Worm (Caenorhabditis elegans) whole organism, L1 larva: ENCODE results near the gene dsl-2.

ENCODE experiments used
- C16A3.4 ChIP-seq: fragments of 150-350 bp; optimal IDR thresholded peaks from 2 replicates; lab custom pipeline; 2014; ENCODE audit warnings: missing biosample characterization, missing genetic modification characterization
- Y116A8C.19 ChIP-seq: sonication (generic microtip); optimal IDR thresholded peaks from 2 replicates; lab custom pipeline; 2016; ENCODE audit warnings: missing compliant biosample characterization, missing genetic modification characterization, borderline replicate concordance
- ama-1 ChIP-seq: fragments of 150-350 bp; optimal IDR thresholded peaks from 2 replicates; lab custom pipeline; 2014
- ceh-82 ChIP-seq, 3 experiments: fragments of 150-350 bp in 1 of 3; sonication (generic microtip) in 2 of 3; optimal IDR thresholded peaks; 2 replicates each; lab custom pipeline; 2014 to 2017; ENCODE audit warnings: missing biosample characterization in 3 of 3, missing genetic modification characterization in 3 of 3
- ceh-88 ChIP-seq: fragments of 200-800 bp; sonication (Bioruptor generic); IDR thresholded peaks from 2 replicates; pipeline ENCODE4 v1.3.6; 2022; ENCODE audit warnings: missing genetic modification characterization, missing compliant biosample characterization
- dpl-1 ChIP-seq, 3 experiments: fragments of 150-350 bp in 2 of 3; sonication (generic microtip) in 1 of 3; optimal IDR thresholded peaks; 2 replicates each; lab custom pipeline; 2014 to 2017; ENCODE audit warnings: missing biosample characterization in 3 of 3, missing genetic modification characterization in 3 of 3, missing genetic modification reagents in 3 of 3
- efl-1 ChIP-seq, 4 experiments: fragments of 150-350 bp; optimal IDR thresholded peaks in 3 of 4; peaks in 1 of 4; 1 replicate in 1 of 4; 2 replicates in 3 of 4; lab custom pipeline; 2014; ENCODE audit warnings: missing biosample characterization in 2 of 4, missing genetic modification characterization in 2 of 4, missing genetic modification reagents in 2 of 4
- elt-2 ChIP-seq: sonication (generic microtip); optimal IDR thresholded peaks from 2 replicates; lab custom pipeline; 2016; ENCODE audit warnings: missing genetic modification characterization, mild to moderate bottlenecking, inconsistent platforms, missing compliant biosample characterization, missing genetic modification reagents
- elt-3 ChIP-seq, 6 experiments: fragments of 150-350 bp in 1 of 6; sonication (generic microtip); optimal IDR thresholded peaks; 2 replicates each; lab custom pipeline; 2017 to 2018; ENCODE audit warnings: missing biosample characterization in 6 of 6, missing genetic modification characterization in 6 of 6, inconsistent platforms in 1 of 6
- fkh-10 ChIP-seq: sonication (generic microtip); optimal IDR thresholded peaks from 2 replicates; lab custom pipeline; 2017; ENCODE audit warnings: missing biosample characterization, missing genetic modification reagents, missing genetic modification characterization
- fkh-8 ChIP-seq: sonication (generic microtip); optimal IDR thresholded peaks from 2 replicates; lab custom pipeline; 2016; ENCODE audit warnings: mild to moderate bottlenecking, missing genetic modification characterization, missing compliant biosample characterization
- grh-1 ChIP-seq: fragments of 200-800 bp; sonication (Bioruptor generic); IDR thresholded peaks from 2 replicates; pipeline ENCODE4 v1.3.6; 2022; ENCODE audit warnings: missing genetic modification reagents, missing genetic modification characterization, missing compliant biosample characterization
- hpl-2 ChIP-seq: fragments of 150-350 bp; optimal IDR thresholded peaks from 2 replicates; lab custom pipeline; 2014; ENCODE audit warnings: missing biosample characterization, missing genetic modification reagents, missing genetic modification characterization
- irx-1 ChIP-seq: sonication (generic microtip); optimal IDR thresholded peaks from 2 replicates; lab custom pipeline; 2016; ENCODE audit warnings: missing genetic modification characterization, missing compliant biosample characterization
- lin-14 ChIP-seq: fragments of 200-800 bp; sonication (Bioruptor generic); optimal IDR thresholded peaks from 2 replicates; lab custom pipeline; 2018; ENCODE audit warnings: mild to moderate bottlenecking, missing genetic modification characterization, moderate library complexity, missing compliant biosample characterization
- lin-15B ChIP-seq: fragments of 150-350 bp; sonication (generic microtip); optimal IDR thresholded peaks from 3 replicates; lab custom pipeline; 2014; ENCODE audit warnings: missing biosample characterization, missing genetic modification characterization
- lin-35 ChIP-seq, 2 experiments: fragments of 150-350 bp; optimal IDR thresholded peaks; 2 replicates each; lab custom pipeline; 2014; ENCODE audit warnings: missing biosample characterization in 2 of 2, missing genetic modification characterization in 2 of 2, missing genetic modification reagents in 2 of 2
- lsy-2 ChIP-seq, 2 experiments: fragments of 150-350 bp; optimal IDR thresholded peaks; 2 replicates each; lab custom pipeline; 2014; ENCODE audit warnings: missing biosample characterization in 2 of 2, missing genetic modification characterization in 2 of 2
- mab-9 ChIP-seq: fragments of 200-800 bp; sonication (Bioruptor generic); IDR thresholded peaks from 2 replicates; pipeline ENCODE4 v1.3.6; 2022; ENCODE audit warnings: missing genetic modification reagents, missing genetic modification characterization, missing compliant biosample characterization
- nhr-11 ChIP-seq: fragments of 150-350 bp; optimal IDR thresholded peaks from 2 replicates; lab custom pipeline; 2014; ENCODE audit warnings: missing biosample characterization, missing genetic modification characterization
- nhr-47 ChIP-seq: sonication (generic microtip); optimal IDR thresholded peaks from 2 replicates; lab custom pipeline; 2016; ENCODE audit warnings: mild to moderate bottlenecking, missing genetic modification characterization, moderate library complexity, missing compliant biosample characterization
- nhr-77 ChIP-seq: fragments of 150-350 bp; optimal IDR thresholded peaks from 2 replicates; lab custom pipeline; 2014; ENCODE audit warnings: missing biosample characterization, missing genetic modification characterization
- nhr-85 ChIP-seq: sonication (generic microtip); peaks from one replicate; lab custom pipeline; 2016; ENCODE audit warnings: missing genetic modification characterization, inconsistent platforms, missing compliant biosample characterization
- skn-1 ChIP-seq: fragments of 150-350 bp; optimal IDR thresholded peaks from 2 replicates; lab custom pipeline; 2014; ENCODE audit warnings: missing biosample characterization, missing genetic modification characterization
- snpc-4 ChIP-seq: fragments of 150-350 bp; optimal IDR thresholded peaks from 2 replicates; lab custom pipeline; 2014; ENCODE audit warnings: missing biosample characterization, missing genetic modification characterization
- snu-23 ChIP-seq: sonication (generic microtip); optimal IDR thresholded peaks from 2 replicates; lab custom pipeline; 2016; ENCODE audit warnings: missing genetic modification characterization, missing compliant biosample characterization
- sptf-1 ChIP-seq: fragments of 150-350 bp; optimal IDR thresholded peaks from 2 replicates; lab custom pipeline; 2014; ENCODE audit warnings: missing biosample characterization, missing genetic modification characterization
- sup-37 ChIP-seq: fragments of 200-800 bp; sonication (Bioruptor generic); optimal IDR thresholded peaks from 2 replicates; lab custom pipeline; 2018; ENCODE audit warnings: mild to moderate bottlenecking, missing genetic modification characterization, missing compliant biosample characterization
- swsn-7 ChIP-seq: sonication (generic microtip); optimal IDR thresholded peaks from 2 replicates; lab custom pipeline; 2016; ENCODE audit warnings: missing genetic modification characterization, missing compliant biosample characterization
- tbx-2 ChIP-seq: sonication (generic microtip); optimal IDR thresholded peaks from 2 replicates; lab custom pipeline; 2016; ENCODE audit warnings: missing genetic modification characterization, missing compliant biosample characterization
- unc-130 ChIP-seq: fragments of 150-350 bp; optimal IDR thresholded peaks from 2 replicates; lab custom pipeline; 2017; ENCODE audit warnings: missing biosample characterization, missing genetic modification characterization, inconsistent platforms
- unc-62 ChIP-seq: fragments of 150-350 bp; optimal IDR thresholded peaks from 2 replicates; lab custom pipeline; 2014; ENCODE audit warnings: missing biosample characterization, missing genetic modification reagents, missing genetic modification characterization
- unc-86 ChIP-seq: sonication (generic microtip); optimal IDR thresholded peaks from 2 replicates; lab custom pipeline; 2016; ENCODE audit warnings: missing genetic modification characterization, missing compliant biosample characterization
- ztf-11 ChIP-seq, 2 experiments: sonication (generic microtip); optimal IDR thresholded peaks; 2 replicates each; lab custom pipeline; 2016 to 2017; ENCODE audit warnings: missing genetic modification characterization in 2 of 2, missing biosample characterization in 1 of 2, missing compliant biosample characterization in 1 of 2

Gene dsl-2

DNA sequence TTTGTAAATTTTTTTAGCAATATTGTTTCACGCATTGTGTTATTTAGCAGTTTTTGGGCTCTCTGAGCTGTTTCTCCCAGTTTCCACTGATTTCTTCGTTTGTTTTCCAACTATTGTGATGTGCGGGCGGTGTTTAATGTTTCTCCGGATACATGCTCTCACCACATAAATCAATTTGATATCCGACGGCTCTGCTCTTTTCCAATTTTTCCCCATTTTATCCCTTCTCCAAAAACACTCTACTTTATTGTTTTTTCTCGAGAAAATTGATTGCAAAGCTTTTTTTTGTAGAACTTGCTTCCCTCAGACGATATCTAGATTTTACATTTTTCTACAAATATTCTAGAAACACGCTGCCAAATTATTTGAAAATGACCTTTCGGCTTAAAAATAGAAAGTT, 10.8 kb upstream of the dsl-2 start:
- TF ChIP-seq elt-2 (tag; lab: Kevin White, UChicago) (no peak), efl-1 (optimal IDR thresholded peaks at IDR 0.05; lab: Kevin White, UChicago) (no peak), efl-1 (GFP tag; optimal IDR thresholded peaks at IDR 0.05 in 1 of 2; lab: Kevin White, UChicago) (peak in 1 of 2 experiments; percentile 54)

DNA sequence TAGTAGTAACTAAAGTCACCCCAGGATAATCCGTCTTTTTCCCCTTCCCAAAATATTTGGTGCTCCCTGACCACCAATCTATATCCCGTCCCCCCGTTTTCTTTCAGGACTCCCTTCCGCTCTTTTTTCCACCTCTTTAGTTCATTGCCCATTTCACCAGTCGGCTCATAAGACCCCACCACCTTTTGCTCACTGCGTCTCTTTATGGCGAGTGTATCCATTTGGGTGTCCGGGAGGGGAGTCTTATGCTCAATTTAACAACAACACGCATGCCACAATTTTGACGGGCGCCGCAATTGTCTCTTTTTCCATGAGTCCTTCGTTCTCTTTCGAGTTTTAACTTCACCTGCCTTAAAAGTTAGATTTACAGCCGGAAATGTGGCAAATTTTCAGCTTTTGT, 8.4 kb upstream of the dsl-2 start:
- TF ChIP-seq sptf-1 (tag; lab: Kevin White, UChicago), result no peak
- TF ChIP-seq ama-1 (lab: Kevin White, UChicago), result no peak
- TF ChIP-seq unc-130 (tag; lab: Kevin White, UChicago), result no peak
- peak; percentile 82 for TF ChIP-seq lin-14 (GFP tag; lab: Kevin White, UChicago)
- no peak for TF ChIP-seq mab-9
- no peak for TF ChIP-seq nhr-85
- TF ChIP-seq tbx-2 (tag; lab: Kevin White, UChicago), result peak; percentile 14
- TF ChIP-seq efl-1 (optimal IDR thresholded peaks at IDR 0.05; lab: Kevin White, UChicago), result no peak
- peak in 1 of 2 experiments; percentile 2 for TF ChIP-seq efl-1 (GFP tag; optimal IDR thresholded peaks at IDR 0.05 in 1 of 2; lab: Kevin White, UChicago)
- peak; percentile 35 for TF ChIP-seq snpc-4 (tag; lab: Kevin White, UChicago)
- peak; percentile 4 for TF ChIP-seq swsn-7 (tag; lab: Kevin White, UChicago)
- TF ChIP-seq lsy-2 (tag; optimal IDR thresholded peaks at IDR 0.05; lab: Kevin White, UChicago), result peak in 1 of 2 experiments; percentile 18
- peak; percentile 36 for TF ChIP-seq skn-1 (tag; lab: Kevin White, UChicago)
- TF ChIP-seq lin-35 (GFP tag; optimal IDR thresholded peaks at IDR 0.05; lab: Kevin White, UChicago), result no peak
- no peak for TF ChIP-seq ceh-88
- TF ChIP-seq Y116A8C.19, result no peak
- TF ChIP-seq snu-23 (GFP tag; lab: Kevin White, UChicago), result peak; percentile 15
- TF ChIP-seq nhr-47 (tag; lab: Kevin White, UChicago), result peak; percentile 4
- peak in 1 of 3 experiments; percentile 39 for TF ChIP-seq ceh-82 (tag; optimal IDR thresholded peaks at IDR 0.05; lab: Kevin White, UChicago)
- TF ChIP-seq dpl-1 (GFP tag; optimal IDR thresholded peaks at IDR 0.05; lab: Kevin White, UChicago), result peak in 1 of 3 experiments; percentile 20
- peak; percentile 71 for TF ChIP-seq fkh-8 (tag; lab: Kevin White, UChicago)
- no peak for TF ChIP-seq ztf-11 (tag; optimal IDR thresholded peaks at IDR 0.05; lab: Kevin White, UChicago)

DNA sequence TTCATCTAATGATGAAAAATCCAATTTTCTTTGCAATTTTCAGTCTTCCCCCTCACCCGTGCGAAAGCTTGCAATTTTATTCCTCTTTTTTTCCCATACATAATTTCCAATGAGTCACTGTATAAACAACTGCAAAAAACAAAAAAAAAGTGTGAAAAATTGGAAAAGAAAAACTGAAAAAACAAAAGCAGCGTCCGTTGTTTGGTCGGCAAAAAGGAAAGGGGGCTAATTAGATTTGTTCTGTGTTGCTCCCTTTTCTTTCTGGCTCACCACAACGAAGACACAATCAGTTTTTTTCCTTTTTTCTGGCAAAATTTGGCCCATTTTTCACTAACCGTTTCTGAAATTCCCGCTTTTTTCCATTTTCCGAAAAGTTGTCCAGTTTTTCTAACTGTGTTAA, 7.6 kb upstream of the dsl-2 start:
- TF ChIP-seq lin-14 (GFP tag; lab: Kevin White, UChicago) (peak; percentile 36), sup-37 (GFP tag; lab: Kevin White, UChicago) (no peak), elt-3 (tag; optimal IDR thresholded peaks at IDR 0.05; lab: Kevin White, UChicago) (no peak), fkh-10 (GFP tag; lab: Kevin White, UChicago) (peak; percentile 1), unc-62 (GFP tag; lab: Kevin White, UChicago) (no peak)

DNA sequence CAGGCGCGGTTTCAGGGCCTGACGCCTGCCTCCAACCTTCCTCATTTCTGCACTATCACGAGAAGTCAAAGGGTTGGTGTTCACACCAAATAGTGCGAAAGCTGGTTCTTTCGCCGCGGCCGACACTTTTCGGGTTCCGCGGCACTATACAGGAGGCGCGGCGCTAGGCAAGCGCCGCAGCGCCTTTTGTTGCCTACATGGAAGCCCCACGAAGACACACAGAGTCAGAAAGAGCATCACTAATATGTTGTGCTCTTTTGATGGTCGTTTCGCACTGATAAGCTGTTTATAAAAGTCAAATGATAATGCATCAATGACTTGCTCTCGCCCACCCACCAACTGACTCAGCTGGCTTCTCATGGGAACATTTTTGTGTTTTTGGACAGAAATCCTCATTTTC, 7.1 kb upstream of the dsl-2 start:
- TF ChIP-seq elt-2 (tag; lab: Kevin White, UChicago), result peak; percentile 42
- no peak for TF ChIP-seq nhr-11 (tag; lab: Kevin White, UChicago)
- TF ChIP-seq irx-1, result no peak
- TF ChIP-seq unc-86 (tag; lab: Kevin White, UChicago), result no peak
- TF ChIP-seq nhr-47 (tag; lab: Kevin White, UChicago), result no peak
- TF ChIP-seq hpl-2, result no peak
- TF ChIP-seq grh-1 (GFP tag; lab: Robert Waterston, UW), result no peak
- no peak for TF ChIP-seq snu-23 (GFP tag; lab: Kevin White, UChicago)
- TF ChIP-seq lin-15B (tag; lab: Kevin White, UChicago), result no peak
- TF ChIP-seq snpc-4 (tag; lab: Kevin White, UChicago), result peak; percentile 52
- TF ChIP-seq efl-1 (optimal IDR thresholded peaks at IDR 0.05; lab: Kevin White, UChicago), result no peak
- peak in 1 of 2 experiments; percentile 27 for TF ChIP-seq efl-1 (GFP tag; optimal IDR thresholded peaks at IDR 0.05 in 1 of 2; lab: Kevin White, UChicago)
- no peak for TF ChIP-seq ama-1 (lab: Kevin White, UChicago)
- TF ChIP-seq nhr-77 (tag; lab: Kevin White, UChicago), result no peak
- TF ChIP-seq C16A3.4, result no peak
- TF ChIP-seq, all 84 proteins: peak for 3
